Fruit fly (Drosophila melanogaster) whole organism, embryonic: ENCODE measurements around the gene CG43902.
A peak's percentile ranks its signal among the peaks of the same experiment; 100 is the strongest.

Experiments
- B-H2 ChIP-seq: fragments of 200-800 bp; sonication (Bioruptor generic); optimal IDR thresholded peaks from 2 replicates; lab custom pipeline; 2018; ENCODE audit warnings: missing biosample characterization, mild to moderate bottlenecking, missing genetic modification characterization
- Blimp-1 ChIP-seq: fragments of 200-800 bp; sonication (Bioruptor generic); optimal IDR thresholded peaks from 3 replicates; lab custom pipeline; 2018; ENCODE audit warnings: missing biosample characterization, missing genetic modification characterization, mild to moderate bottlenecking, moderate library complexity, missing genetic modification reagents
- CG10959 ChIP-seq: fragments of 200-800 bp; sonication (Bioruptor generic); IDR thresholded peaks from 2 replicates; pipeline ENCODE4 v1.3.6; 2022; ENCODE audit warnings: missing biosample characterization, missing genetic modification characterization
- CG12942 ChIP-seq: fragments of 200-800 bp; sonication (Bioruptor generic); optimal IDR thresholded peaks from 3 replicates; lab custom pipeline; 2016; ENCODE audit warnings: missing biosample characterization, missing genetic modification characterization
- CG14050 ChIP-seq: fragments of 200-800 bp; sonication (Bioruptor generic); IDR thresholded peaks from 3 replicates; pipeline ENCODE4 v1.3.6; 2022; ENCODE audit warnings: missing biosample characterization, missing genetic modification characterization
- CG1529 ChIP-seq: fragments of 200-800 bp; sonication (Bioruptor generic); optimal IDR thresholded peaks from 3 replicates; lab custom pipeline; 2018; ENCODE audit warnings: missing biosample characterization, missing genetic modification characterization
- CG17186 ChIP-seq: fragments of 200-800 bp; sonication (Bioruptor generic); optimal IDR thresholded peaks from 3 replicates; lab custom pipeline; 2017; ENCODE audit warnings: missing biosample characterization, missing genetic modification reagents, missing genetic modification characterization
- CG17829 ChIP-seq: fragments of 200-800 bp; optimal IDR thresholded peaks from 2 replicates; lab custom pipeline; 2019; ENCODE audit warnings: missing biosample characterization, mild to moderate bottlenecking, missing genetic modification characterization, moderate library complexity
- CG18619 ChIP-seq: fragments of 200-800 bp; sonication (Bioruptor generic); optimal IDR thresholded peaks from 3 replicates; lab custom pipeline; 2017; ENCODE audit warnings: missing biosample characterization, mild to moderate bottlenecking, missing genetic modification characterization
- CG2129 ChIP-seq: fragments of 200-800 bp; sonication (Bioruptor generic); IDR thresholded peaks from 2 replicates; pipeline ENCODE4 v1.3.6; 2022; ENCODE audit warnings: missing biosample characterization, missing genetic modification characterization; ENCODE audit not compliant: partially characterized antibody
- CG2678 ChIP-seq: fragments of 200-800 bp; sonication (Bioruptor generic); optimal IDR thresholded peaks from 3 replicates; lab custom pipeline; 2019; ENCODE audit warnings: missing biosample characterization, mild to moderate bottlenecking, missing genetic modification characterization, moderate library complexity
- CG30431 ChIP-seq: fragments of 200-800 bp; sonication (Bioruptor generic); optimal IDR thresholded peaks from 2 replicates; lab custom pipeline; 2017; ENCODE audit warnings: missing biosample characterization, missing genetic modification characterization
- CG31388 ChIP-seq: fragments of 200-800 bp; sonication (Bioruptor generic); optimal IDR thresholded peaks from 2 replicates; lab custom pipeline; 2016; ENCODE audit warnings: missing biosample characterization, missing genetic modification characterization
- CG32772 ChIP-seq: fragments of 200-800 bp; sonication (Bioruptor generic); IDR thresholded peaks from 2 replicates; pipeline ENCODE4 v1.3.6; 2022; ENCODE audit warnings: missing biosample characterization, missing genetic modification characterization
- CG3281 ChIP-seq: fragments of 200-800 bp; sonication (Bioruptor generic); optimal IDR thresholded peaks from 3 replicates; lab custom pipeline; 2017; ENCODE audit warnings: missing biosample characterization, mild to moderate bottlenecking, missing genetic modification characterization
- CG34422 ChIP-seq: fragments of 200-800 bp; sonication (Bioruptor generic); IDR thresholded peaks from 3 replicates; pipeline ENCODE4 v1.3.6; 2022; ENCODE audit warnings: missing biosample characterization, missing genetic modification characterization
- CG4404 ChIP-seq: fragments of 200-800 bp; sonication (Bioruptor generic); IDR thresholded peaks from 2 replicates; pipeline ENCODE4 v1.3.6; 2022; ENCODE audit warnings: missing biosample characterization, missing genetic modification characterization
- CG5180 ChIP-seq: fragments of 200-800 bp; sonication (Bioruptor generic); optimal IDR thresholded peaks from 3 replicates; lab custom pipeline; 2017; ENCODE audit warnings: missing biosample characterization, missing genetic modification characterization, mild to moderate bottlenecking, moderate library complexity, missing genetic modification reagents
- CG6791 ChIP-seq: fragments of 200-800 bp; sonication (Bioruptor generic); IDR thresholded peaks from 3 replicates; pipeline ENCODE4 v1.3.6; 2022; ENCODE audit warnings: missing biosample characterization, missing genetic modification characterization; ENCODE audit not compliant: partially characterized antibody
- CG7556 ChIP-seq: fragments of 200-800 bp; sonication (Bioruptor generic); optimal IDR thresholded peaks from 2 replicates; lab custom pipeline; 2017; ENCODE audit warnings: missing biosample characterization, mild to moderate bottlenecking, missing genetic modification characterization
- CG7928 ChIP-seq: fragments of 200-800 bp; sonication (Bioruptor generic); optimal IDR thresholded peaks from 2 replicates; lab custom pipeline; 2017; ENCODE audit warnings: missing biosample characterization, mild to moderate bottlenecking, missing genetic modification characterization
- CG8281 ChIP-seq: fragments of 200-800 bp; sonication (Bioruptor generic); optimal IDR thresholded peaks from 2 replicates; lab custom pipeline; 2018; ENCODE audit warnings: missing biosample characterization, mild to moderate bottlenecking, missing genetic modification characterization, moderate library complexity
- Camta ChIP-seq: fragments of 200-800 bp; sonication (Bioruptor generic); optimal IDR thresholded peaks from 2 replicates; lab custom pipeline; 2016; ENCODE audit warnings: missing biosample characterization, missing genetic modification characterization
- Doc3 ChIP-seq: fragments of 200-800 bp; sonication (Bioruptor generic); IDR thresholded peaks from 3 replicates; pipeline ENCODE4 v1.3.6; 2022; ENCODE audit warnings: missing biosample characterization, missing genetic modification characterization; ENCODE audit not compliant: partially characterized antibody
- Dref ChIP-seq: fragments of 200-800 bp; sonication (Bioruptor generic); IDR thresholded peaks from 2 replicates; pipeline ENCODE4 v1.3.6; 2022; ENCODE audit warnings: missing biosample characterization, missing genetic modification characterization
- E2f2 ChIP-seq: fragments of 200-800 bp; sonication (Bioruptor generic); IDR thresholded peaks from 2 replicates; pipeline ENCODE4 v1.3.6; 2022; ENCODE audit warnings: missing biosample characterization, missing genetic modification characterization
- Elba2 ChIP-seq: fragments of 200-800 bp; sonication (Bioruptor generic); optimal IDR thresholded peaks from 3 replicates; lab custom pipeline; 2016; ENCODE audit warnings: missing biosample characterization, missing genetic modification characterization
- Ets65A ChIP-seq: fragments of 200-800 bp; sonication (Bioruptor generic); peaks from one replicate; lab custom pipeline; 2016; ENCODE audit warnings: missing biosample characterization, missing genetic modification characterization
- Fer3 ChIP-seq: fragments of 200-800 bp; sonication (Bioruptor generic); optimal IDR thresholded peaks from 2 replicates; lab custom pipeline; 2018; ENCODE audit warnings: missing biosample characterization, mild to moderate bottlenecking, missing genetic modification characterization, moderate library complexity
- Lim3 ChIP-seq: fragments of 200-800 bp; sonication (Bioruptor generic); IDR thresholded peaks from 2 replicates; pipeline ENCODE4 v1.3.6; 2022; ENCODE audit warnings: missing biosample characterization, missing genetic modification characterization
- Max ChIP-seq: fragments of 200-800 bp; sonication (Bioruptor generic); optimal IDR thresholded peaks from 2 replicates; lab custom pipeline; 2016; ENCODE audit warnings: missing biosample characterization, mild to moderate bottlenecking, missing genetic modification characterization
- Sox102F ChIP-seq: fragments of 200-800 bp; sonication (Bioruptor generic); optimal IDR thresholded peaks from 2 replicates; lab custom pipeline; 2018; ENCODE audit warnings: missing biosample characterization, mild to moderate bottlenecking, missing genetic modification characterization, moderate library complexity
- TFAM ChIP-seq: fragments of 200-800 bp; sonication (Bioruptor generic); optimal IDR thresholded peaks from 2 replicates; lab custom pipeline; 2017; ENCODE audit warnings: missing biosample characterization, missing genetic modification characterization, inconsistent platforms
- ap ChIP-seq: fragments of 200-800 bp; sonication (Bioruptor generic); IDR thresholded peaks from 2 replicates; pipeline ENCODE4 v1.3.6; 2022; ENCODE audit warnings: missing biosample characterization, missing genetic modification characterization
- dpn ChIP-seq, 2 experiments: fragments of 200-800 bp; sonication (Bioruptor generic); optimal IDR thresholded peaks; 3 replicates each; lab custom pipeline; 2016; ENCODE audit warnings: missing biosample characterization in 2 of 2, missing genetic modification characterization in 2 of 2
- emc ChIP-seq: fragments of 200-800 bp; sonication (Bioruptor generic); optimal IDR thresholded peaks from 2 replicates; lab custom pipeline; 2016; ENCODE audit warnings: missing biosample characterization, missing genetic modification characterization
- fd3F ChIP-seq: fragments of 200-800 bp; sonication (Bioruptor generic); optimal IDR thresholded peaks from 2 replicates; lab custom pipeline; 2018; ENCODE audit warnings: missing biosample characterization, mild to moderate bottlenecking, missing genetic modification characterization, moderate library complexity
- gce ChIP-seq: fragments of 200-800 bp; sonication (Bioruptor generic); IDR thresholded peaks from 3 replicates; pipeline ENCODE4 v1.3.6; 2022; ENCODE audit warnings: missing biosample characterization, missing genetic modification characterization
- gcm2 ChIP-seq: fragments of 200-800 bp; sonication (Bioruptor generic); optimal IDR thresholded peaks from 2 replicates; lab custom pipeline; 2016; ENCODE audit warnings: missing biosample characterization, missing genetic modification characterization
- gem ChIP-seq: fragments of 200-800 bp; sonication (Bioruptor generic); optimal IDR thresholded peaks from 2 replicates; lab custom pipeline; 2019; ENCODE audit warnings: missing biosample characterization, mild to moderate bottlenecking, missing genetic modification characterization, moderate library complexity
- gro ChIP-seq: fragments of 200-800 bp; sonication (Bioruptor generic); optimal IDR thresholded peaks from 2 replicates; lab custom pipeline; 2016; ENCODE audit warnings: missing biosample characterization, missing genetic modification characterization
- insv ChIP-seq, 2 experiments: fragments of 200-800 bp; sonication (Bioruptor generic); optimal IDR thresholded peaks; 3 replicates each; lab custom pipeline; 2016 to 2018; ENCODE audit warnings: missing biosample characterization in 2 of 2, missing genetic modification characterization in 2 of 2
- org-1 ChIP-seq: fragments of 200-800 bp; sonication (Bioruptor generic); optimal IDR thresholded peaks from 2 replicates; lab custom pipeline; 2017; ENCODE audit warnings: missing biosample characterization, missing genetic modification characterization
- pzg ChIP-seq: fragments of 200-800 bp; sonication (Bioruptor generic); optimal IDR thresholded peaks from 3 replicates; lab custom pipeline; 2018; ENCODE audit warnings: missing biosample characterization, mild to moderate bottlenecking, missing genetic modification characterization, moderate library complexity
- run ChIP-seq: fragments of 200-800 bp; sonication (Bioruptor generic); optimal IDR thresholded peaks from 3 replicates; lab custom pipeline; 2018; ENCODE audit warnings: missing biosample characterization, mild to moderate bottlenecking, missing genetic modification characterization
- sc ChIP-seq, 3 experiments: fragments of >200 bp in 2 of 3; fragments of 200-800 bp in 1 of 3; sonication (Bioruptor generic) in 1 of 3; optimal IDR thresholded peaks; 2 replicates in 2 of 3; 3 replicates in 1 of 3; lab custom pipeline; 2017; ENCODE audit warnings: mild to moderate bottlenecking in 1 of 3, missing biosample characterization in 1 of 3, missing genetic modification characterization in 1 of 3, missing genetic modification reagents in 1 of 3
- sisA ChIP-seq: fragments of 200-800 bp; sonication (Bioruptor generic); IDR thresholded peaks from 2 replicates; pipeline ENCODE4 v1.3.6; 2022; ENCODE audit warnings: missing biosample characterization, missing genetic modification characterization
- slbo ChIP-seq: fragments of 200-800 bp; sonication (Bioruptor generic); IDR thresholded peaks from 2 replicates; pipeline ENCODE4 v1.3.6; 2022; ENCODE audit warnings: missing biosample characterization, missing genetic modification characterization
- twi ChIP-seq: fragments of 200-800 bp; optimal IDR thresholded peaks from 2 replicates; lab custom pipeline; 2019; ENCODE audit warnings: missing biosample characterization, mild to moderate bottlenecking, missing genetic modification characterization, moderate library complexity

CG43902 gene

dm6 chrX:10184355-10185058 is 26.3 kb downstream of the CG43902 start (continued):
- TF ChIP-seq CG1529 (GFP tag; lab: Kevin White, UChicago) (no peak), Dref (GFP tag; lab: Robert Waterston, UW) (no peak), gem (tag; lab: Kevin White, UChicago) (peak; percentile 47), CG30431 (GFP tag; lab: Kevin White, UChicago) (no peak), E2f2 (GFP tag; lab: Robert Waterston, UW) (peak; percentile 25; the same call in 1 of the 2 replicates), slbo (GFP tag; lab: Robert Waterston, UW) (peak; percentile 78), Ets65A (GFP tag; lab: Kevin White, UChicago) (peak; percentile 27), run (tag; lab: Kevin White, UChicago) (no peak), CG10959 (GFP tag; lab: Robert Waterston, UW) (no peak), Max (GFP tag; lab: Kevin White, UChicago) (no peak), Doc3 (GFP tag; lab: Robert Waterston, UW) (no peak), CG4404 (peak; percentile 51), CG17829 (tag; lab: Kevin White, UChicago) (peak; percentile 10), TFAM (no peak), pzg (no peak), Sox102F (peak; percentile 14), dpn (GFP tag; optimal IDR thresholded peaks at IDR 0.05; lab: Kevin White, UChicago) (peak; percentile 13 to 31), CG3281 (peak; percentile 64), CG12942 (GFP tag; lab: Kevin White, UChicago) (no peak), B-H2 (GFP tag; lab: Kevin White, UChicago) (no peak), CG31388 (GFP tag; lab: Kevin White, UChicago) (no peak), Camta (GFP tag; lab: Kevin White, UChicago) (no peak), fd3F (GFP tag; lab: Kevin White, UChicago) (no peak), twi (no peak), CG14050 (no peak), CG2678 (tag; lab: Kevin White, UChicago) (peak; percentile 72), CG7556 (peak; percentile 73), CG32772 (GFP tag; lab: Robert Waterston, UW) (no peak), sc (optimal IDR thresholded peaks at IDR 0.05; lab: Kevin White, UChicago) (no peak), sc (GFP tag; optimal IDR thresholded peaks at IDR 0.05; lab: Kevin White, UChicago) (no peak), gcm2 (GFP tag; lab: Kevin White, UChicago) (no peak), CG2129 (GFP tag; lab: Robert Waterston, UW) (no peak), CG8281 (tag; lab: Kevin White, UChicago) (no peak), gce (GFP tag; lab: Robert Waterston, UW) (peak; percentile 25; the same call in 1 of the 3 replicates), insv (GFP tag; optimal IDR thresholded peaks at IDR 0.05; lab: Kevin White, UChicago) (no peak), Fer3 (peak; percentile 54), emc (no peak), Blimp-1 (no peak), CG34422 (GFP tag; lab: Robert Waterston, UW) (0 out of 3 replicates have a peak, but pooled peaks have one; percentile 38), CG6791 (GFP tag; lab: Robert Waterston, UW) (no peak), CG5180 (GFP tag; lab: Kevin White, UChicago) (no peak), gro (peak; percentile 70), org-1 (peak; percentile 13), Elba2 (no peak), ap (GFP tag; lab: Robert Waterston, UW) (peak; percentile 43), CG17186 (GFP tag; lab: Kevin White, UChicago) (no peak), CG7928 (GFP tag; lab: Kevin White, UChicago) (no peak), CG18619 (GFP tag; lab: Kevin White, UChicago) (peak; percentile 41), sisA (peak; percentile 41), Lim3 (GFP tag; lab: Robert Waterston, UW) (no peak)
